Worm (Caenorhabditis elegans) whole organism, L3 larva: Measurements from ENCODE around the gene T08B6.4.
A peak's percentile ranks its signal among the peaks of the same experiment; 100 is the strongest.

Experiments
- R02D3.7 ChIP-seq: fragments of 150-350 bp; optimal IDR thresholded peaks from 2 replicates; lab custom pipeline; 2014; ENCODE audit warnings: missing biosample characterization, missing genetic modification characterization
- ceh-28 ChIP-seq: fragments of 150-350 bp; optimal IDR thresholded peaks from 2 replicates; lab custom pipeline; 2014; ENCODE audit warnings: missing biosample characterization, missing genetic modification reagents, missing genetic modification characterization
- ceh-82 ChIP-seq: fragments of 150-350 bp; optimal IDR thresholded peaks from 2 replicates; lab custom pipeline; 2014; ENCODE audit warnings: missing biosample characterization, missing genetic modification characterization
- ceh-9 ChIP-seq: sonication (generic microtip); optimal IDR thresholded peaks from 2 replicates; lab custom pipeline; 2018; ENCODE audit warnings: missing biosample characterization, missing genetic modification characterization
- daf-12 ChIP-seq: fragments of 150-350 bp; optimal IDR thresholded peaks from 2 replicates; lab custom pipeline; 2014; ENCODE audit warnings: missing biosample characterization, missing genetic modification reagents, missing genetic modification characterization
- egl-27 ChIP-seq: sonication (generic microtip); optimal IDR thresholded peaks from 4 replicates; lab custom pipeline; 2017; ENCODE audit warnings: missing biosample characterization, missing genetic modification reagents, missing genetic modification characterization
- egl-5 ChIP-seq: fragments of 150-350 bp; optimal IDR thresholded peaks from 2 replicates; lab custom pipeline; 2017; ENCODE audit warnings: missing biosample characterization, missing genetic modification reagents, missing genetic modification characterization, inconsistent platforms
- elt-3 ChIP-seq, 3 experiments: fragments of 150-350 bp in 1 of 3; sonication (generic microtip) in 2 of 3; optimal IDR thresholded peaks; 2 replicates in 2 of 3; 4 replicates in 1 of 3; lab custom pipeline; 2014 to 2017; ENCODE audit warnings: missing biosample characterization in 3 of 3, missing genetic modification characterization in 3 of 3
- eor-1 ChIP-seq, 2 experiments: fragments of 150-350 bp; optimal IDR thresholded peaks; 2 replicates each; lab custom pipeline; 2014 to 2018; ENCODE audit warnings: missing biosample characterization in 2 of 2, missing genetic modification characterization in 2 of 2
- hmg-11 ChIP-seq: sonication (generic microtip); optimal IDR thresholded peaks from 2 replicates; lab custom pipeline; 2016; ENCODE audit warnings: missing genetic modification characterization, missing compliant biosample characterization
- lin-15B ChIP-seq: fragments of 150-350 bp; optimal IDR thresholded peaks from 2 replicates; lab custom pipeline; 2014; ENCODE audit warnings: missing biosample characterization, missing genetic modification characterization
- lin-39 ChIP-seq: fragments of 150-350 bp; optimal IDR thresholded peaks from 2 replicates; lab custom pipeline; 2018; ENCODE audit warnings: missing biosample characterization, missing genetic modification reagents, missing genetic modification characterization
- lsy-12 ChIP-seq: sonication (generic microtip); optimal IDR thresholded peaks from 2 replicates; lab custom pipeline; 2016; ENCODE audit warnings: mild to moderate bottlenecking, missing genetic modification characterization, missing compliant biosample characterization
- mdl-1 ChIP-seq: fragments of 150-350 bp; optimal IDR thresholded peaks from 2 replicates; lab custom pipeline; 2014; ENCODE audit warnings: missing biosample characterization, missing genetic modification characterization
- nhr-12 ChIP-seq: fragments of 150-350 bp; optimal IDR thresholded peaks from 2 replicates; lab custom pipeline; 2014; ENCODE audit warnings: missing biosample characterization, missing genetic modification characterization
- nhr-25 ChIP-seq: sonication (generic microtip); optimal IDR thresholded peaks from 2 replicates; lab custom pipeline; 2017; ENCODE audit warnings: missing biosample characterization, missing genetic modification characterization
- nhr-76 ChIP-seq: fragments of 150-350 bp; sonication (generic microtip); optimal IDR thresholded peaks from 5 replicates; lab custom pipeline; 2014; ENCODE audit warnings: missing biosample characterization, missing genetic modification characterization
- pha-4 ChIP-seq: fragments of 150-350 bp; optimal IDR thresholded peaks from 2 replicates; lab custom pipeline; 2014; ENCODE audit warnings: missing biosample characterization, missing genetic modification reagents, missing genetic modification characterization
- sea-2 ChIP-seq: fragments of 150-350 bp; sonication (generic microtip); optimal IDR thresholded peaks from 4 replicates; lab custom pipeline; 2014; ENCODE audit warnings: missing biosample characterization, missing genetic modification reagents, missing genetic modification characterization
- snpc-4 ChIP-seq: fragments of 150-350 bp; optimal IDR thresholded peaks from 2 replicates; lab custom pipeline; 2014; ENCODE audit warnings: missing biosample characterization, missing genetic modification characterization
- tbx-2 ChIP-seq: sonication (generic microtip); optimal IDR thresholded peaks from 2 replicates; lab custom pipeline; 2016; ENCODE audit warnings: mild to moderate bottlenecking, missing genetic modification characterization, missing compliant biosample characterization
- unc-39 ChIP-seq: sonication (generic microtip); optimal IDR thresholded peaks from 4 replicates; lab custom pipeline; 2017; ENCODE audit warnings: missing biosample characterization, missing genetic modification characterization
- unc-62 ChIP-seq: fragments of 150-350 bp; sonication (generic microtip); optimal IDR thresholded peaks from 4 replicates; lab custom pipeline; 2014; ENCODE audit warnings: missing biosample characterization, missing genetic modification reagents, missing genetic modification characterization
- zag-1 ChIP-seq: fragments of 150-350 bp; optimal IDR thresholded peaks from 2 replicates; lab custom pipeline; 2014; ENCODE audit warnings: missing biosample characterization, missing genetic modification characterization
- ztf-11 ChIP-seq: fragments of 150-350 bp; optimal IDR thresholded peaks from 2 replicates; lab custom pipeline; 2014; ENCODE audit warnings: missing biosample characterization, missing genetic modification characterization
- ztf-4 ChIP-seq: fragments of 150-350 bp; optimal IDR thresholded peaks from 2 replicates; lab custom pipeline; 2014; ENCODE audit warnings: missing biosample characterization, missing genetic modification characterization

T08B6.4 gene

ce11 chrIV:4905645-4906135 lies at the start of gene T08B6.4:
T08B6.4 (plus strand) TSS chrIV:4905695.
- TF ChIP-seq ceh-28 (tag; lab: Kevin White, UChicago) (peak; percentile 79), unc-39 (tag; lab: Kevin White, UChicago) (no peak), sea-2 (GFP tag; lab: Kevin White, UChicago) (no peak)

ce11 chrIV:4856195-4856594 lies 49.3 kb upstream of the T08B6.4 start, which contains the start of gene Y17G9A.2:
Y17G9A.2 (minus strand) TSS chrIV:4856295.
- TF ChIP-seq lsy-12 (tag; lab: Kevin White, UChicago) (no peak), zag-1 (tag; lab: Kevin White, UChicago) (no peak), eor-1 (tag; optimal IDR thresholded peaks at IDR 0.05; lab: Kevin White, UChicago) (no peak)

- TF ChIP-seq lin-39 (tag; lab: Kevin White, UChicago) (no peak), egl-5 (no peak), eor-1 (tag; optimal IDR thresholded peaks at IDR 0.05; lab: Kevin White, UChicago) (no peak), hmg-11 (tag; lab: Kevin White, UChicago) (no peak), pha-4 (tag; lab: Kevin White, UChicago) (no peak), nhr-76 (no peak), R02D3.7 (tag; lab: Kevin White, UChicago) (no peak)
These were observed 46.9 kb upstream of the T08B6.4 start, which contains the start of gene Y17G9A.3 for ce11 chrIV:4858573-4858972. Y17G9A.3 (minus strand) TSS chrIV:4858673.

ce11 chrIV:4861449-4861848 lies 44.0 kb upstream of the T08B6.4 start, which contains the start of the genes Y17G9A.4 and str-173:
Y17G9A.4 (minus strand) TSS chrIV:4861549.
str-173 (plus strand) TSS chrIV:4861773.
- TF ChIP-seq tbx-2 (tag; lab: Kevin White, UChicago) (no peak), eor-1 (tag; optimal IDR thresholded peaks at IDR 0.05; lab: Kevin White, UChicago) (no peak), unc-62 (no peak), ceh-9 (no peak), elt-3 (tag; optimal IDR thresholded peaks at IDR 0.05; lab: Kevin White, UChicago) (no peak), hmg-11 (tag; lab: Kevin White, UChicago) (no peak), nhr-25 (tag; lab: Kevin White, UChicago) (no peak), egl-5 (no peak), ceh-82 (no peak)

- no peak for TF ChIP-seq egl-5
- no peak for TF ChIP-seq nhr-76
- no peak for TF ChIP-seq ztf-4
- no peak for TF ChIP-seq nhr-12
- no peak for TF ChIP-seq lsy-12 (tag; lab: Kevin White, UChicago)
- TF ChIP-seq R02D3.7 (tag; lab: Kevin White, UChicago) = no peak
- TF ChIP-seq egl-27 = no peak
- no peak for TF ChIP-seq eor-1 (tag; optimal IDR thresholded peaks at IDR 0.05; lab: Kevin White, UChicago)
- no peak for TF ChIP-seq mdl-1
- TF ChIP-seq sea-2 (GFP tag; lab: Kevin White, UChicago) = no peak
- no peak for TF ChIP-seq ztf-11 (tag; lab: Kevin White, UChicago)
- TF ChIP-seq hmg-11 (tag; lab: Kevin White, UChicago) = no peak
These were observed 41.0 kb upstream of the T08B6.4 start for ce11 chrIV:4864524-4864923.

- no peak for TF ChIP-seq tbx-2 (tag; lab: Kevin White, UChicago)
These were observed 38.9 kb upstream of the T08B6.4 start for ce11 chrIV:4866599-4866998.

ce11 chrIV:4867610-4868009 lies 37.9 kb upstream of the T08B6.4 start, which contains the start of gene str-172:
str-172 (minus strand) TSS chrIV:4867710.
- TF ChIP-seq lin-15B (tag; lab: Kevin White, UChicago) = no peak
- TF ChIP-seq, all 47 proteins: peak for 0

- TF ChIP-seq R02D3.7 (tag; lab: Kevin White, UChicago) (no peak), snpc-4 (tag; lab: Kevin White, UChicago) (no peak), sea-2 (GFP tag; lab: Kevin White, UChicago) (no peak), lin-39 (tag; lab: Kevin White, UChicago) (no peak), daf-12 (tag; lab: Kevin White, UChicago) (no peak)
These were observed 34.9 kb upstream of the T08B6.4 start, which contains the start of gene str-175 for ce11 chrIV:4870546-4870945. str-175 (minus strand) TSS chrIV:4870646.
